Worm (Caenorhabditis elegans): Measurements from ENCODE around the gene nhr-172.

DNA sequence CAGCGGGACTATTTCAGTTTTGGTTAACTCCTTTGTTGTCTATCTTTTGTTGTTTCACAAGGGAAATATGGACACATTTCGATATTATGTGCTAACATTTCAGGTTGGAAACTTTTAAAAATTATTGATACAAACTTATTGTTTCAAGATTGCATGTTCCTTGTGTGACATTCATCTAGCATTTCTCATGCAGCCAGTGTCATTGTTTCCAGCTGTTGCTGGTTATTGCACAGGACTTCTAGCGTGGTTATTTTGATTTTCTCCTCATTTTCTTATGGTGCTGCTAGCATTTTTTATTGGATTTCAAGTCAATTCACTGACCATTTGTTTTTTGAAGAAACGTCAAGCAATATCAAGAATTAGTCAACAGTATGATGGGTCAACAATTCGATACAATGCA, 47.1 kb downstream of the nhr-172 start:
- TF ChIP-seq him-1 (tag; optimal IDR thresholded peaks at IDR 0.05) (no peak), W03F9.2 (tag; optimal IDR thresholded peaks at IDR 0.05) (no peak)
